Worm (Caenorhabditis elegans): ENCODE measurements around the gene fmil-1.
A peak's percentile ranks its signal among the peaks of the same experiment; 100 is the strongest.

fmil-1 gene

DNA sequence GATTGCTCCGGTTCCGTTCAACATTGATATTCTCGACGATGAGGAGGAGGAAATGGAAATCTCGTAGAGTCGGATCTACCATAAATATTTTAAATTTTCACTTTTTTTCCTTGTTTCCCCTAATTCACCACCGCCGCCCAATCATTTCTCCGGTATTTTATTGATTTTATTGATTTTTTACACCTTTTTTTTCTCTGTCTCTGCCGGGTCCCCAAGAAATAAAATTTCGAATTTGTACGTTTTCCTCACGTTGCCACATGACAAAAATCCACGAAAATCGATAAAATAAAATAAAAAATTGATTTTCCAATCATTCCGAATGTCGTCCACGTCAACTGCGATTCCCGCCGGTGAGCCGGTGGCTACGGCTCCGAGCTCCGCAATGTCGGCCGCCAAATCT, 29.7 kb upstream of the fmil-1 start, which contains the start of gene Y37E11AL.2:
Y37E11AL.2 (plus strand) TSS at position 301 of the 400 bp plus-strand sequence.
- TF ChIP-seq ces-1 (GFP tag; optimal IDR thresholded peaks at IDR 0.05) (no peak), unc-62 (GFP tag; optimal IDR thresholded peaks at IDR 0.05) (no peak), ceh-43 (GFP tag; optimal IDR thresholded peaks at IDR 0.05) (no peak), flh-1 (GFP tag; optimal IDR thresholded peaks at IDR 0.05) (no peak), nhr-28 (tag; optimal IDR thresholded peaks at IDR 0.05) (no peak), nhr-237 (tag; optimal IDR thresholded peaks at IDR 0.05) (no peak), lsy-2 (tag; optimal IDR thresholded peaks at IDR 0.05) (no peak), lin-32 (GFP tag; optimal IDR thresholded peaks at IDR 0.05) (no peak), unc-120 (tag; optimal IDR thresholded peaks at IDR 0.05; ENCODE audit: poor library complexity, severe bottlenecking) (no peak), elt-3 (tag; optimal IDR thresholded peaks at IDR 0.05) (no peak), nhr-76 (tag; optimal IDR thresholded peaks at IDR 0.05) (no peak), mls-2 (tag; optimal IDR thresholded peaks at IDR 0.05) (no peak), drap-1 (GFP tag; optimal IDR thresholded peaks at IDR 0.05) (no peak), zip-8 (tag; optimal IDR thresholded peaks at IDR 0.05) (no peak), nhr-12 (tag; optimal IDR thresholded peaks at IDR 0.05) (no peak), tbx-8 (GFP tag; optimal IDR thresholded peaks at IDR 0.05) (no peak), nhr-2 (tag; optimal IDR thresholded peaks at IDR 0.05) (no peak), pha-4 (tag; optimal IDR thresholded peaks at IDR 0.05) (no peak)

DNA sequence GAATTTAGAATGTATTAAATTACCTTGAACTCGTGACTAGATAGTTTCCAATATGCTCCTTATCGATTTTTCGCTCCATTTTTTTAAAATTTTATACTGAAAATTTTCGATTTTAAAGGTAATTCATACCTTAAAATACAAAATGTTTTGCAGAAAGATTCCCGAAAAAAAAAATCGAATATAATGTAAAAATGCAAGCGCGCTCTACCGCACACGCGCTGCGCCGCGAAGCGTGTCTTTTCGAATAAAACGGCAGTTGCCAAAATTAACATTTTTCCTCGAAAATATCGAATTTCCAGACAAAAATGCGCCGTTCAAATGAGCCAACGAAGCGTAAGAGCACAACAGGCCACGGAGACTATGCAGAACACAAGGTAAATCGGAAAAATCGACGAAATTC, 26.1 kb upstream of the fmil-1 start, which contains the start of the genes taf-6.2 and Y37E11AL.3:
taf-6.2 (minus strand) TSS at position 96 of the 400 bp plus-strand sequence.
Y37E11AL.3 (plus strand) TSS at position 298 of the 400 bp plus-strand sequence.
- no peak for TF ChIP-seq ham-2 (GFP tag; optimal IDR thresholded peaks at IDR 0.05)
- peak; percentile 51 for TF ChIP-seq ces-1 (GFP tag; optimal IDR thresholded peaks at IDR 0.05)
- TF ChIP-seq lsy-2 (tag; optimal IDR thresholded peaks at IDR 0.05), result peak; percentile 46
- no peak for TF ChIP-seq lin-32 (GFP tag; optimal IDR thresholded peaks at IDR 0.05)
- TF ChIP-seq mep-1 (tag; optimal IDR thresholded peaks at IDR 0.05), result peak; percentile 57
- TF ChIP-seq ceh-43 (GFP tag; optimal IDR thresholded peaks at IDR 0.05), result no peak
- TF ChIP-seq nhr-237 (tag; optimal IDR thresholded peaks at IDR 0.05), result peak; percentile 17
- TF ChIP-seq ceh-39 (tag; optimal IDR thresholded peaks at IDR 0.05), result peak; percentile 72
- peak; percentile 49 for TF ChIP-seq hlh-1 (tag; optimal IDR thresholded peaks at IDR 0.05)
- TF ChIP-seq lin-13 (tag; optimal IDR thresholded peaks at IDR 0.05), result peak; percentile 46

DNA sequence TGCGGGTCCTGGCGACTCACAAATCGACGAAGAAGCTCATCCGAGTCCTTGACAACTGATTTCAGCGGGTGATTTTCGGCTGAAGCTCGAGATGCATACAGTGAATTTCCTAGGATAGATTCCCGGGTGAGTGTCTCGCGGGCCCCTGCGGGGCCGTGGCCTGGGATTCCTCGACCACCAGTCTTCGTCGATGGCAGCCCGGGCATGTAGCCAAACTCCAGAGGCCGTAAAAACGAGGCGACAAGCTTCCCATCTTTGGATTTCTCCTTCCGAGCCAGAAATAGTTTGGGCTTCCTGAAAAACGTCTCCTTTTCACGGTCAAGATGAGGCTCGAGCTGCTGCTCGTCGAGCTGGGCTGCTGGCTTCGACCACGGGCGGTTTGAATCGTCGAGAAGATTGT, 19.5 kb upstream of the fmil-1 start:
- TF ChIP-seq mls-2 (tag; optimal IDR thresholded peaks at IDR 0.05), result no peak
- no peak for TF ChIP-seq lsy-2 (tag; optimal IDR thresholded peaks at IDR 0.05)
- TF ChIP-seq nhr-76 (tag; optimal IDR thresholded peaks at IDR 0.05), result no peak
- TF ChIP-seq nhr-2 (tag; optimal IDR thresholded peaks at IDR 0.05), result no peak
- TF ChIP-seq cnd-1 (tag; optimal IDR thresholded peaks at IDR 0.05), result no peak
- TF ChIP-seq unc-39 (tag; optimal IDR thresholded peaks at IDR 0.05), result no peak
- no peak for TF ChIP-seq elt-1 (tag; optimal IDR thresholded peaks at IDR 0.05; ENCODE audit: borderline replicate concordance, insufficient read depth)
- no peak for TF ChIP-seq ham-2 (GFP tag; optimal IDR thresholded peaks at IDR 0.05)
- TF ChIP-seq hlh-1 (tag; optimal IDR thresholded peaks at IDR 0.05), result no peak
- TF ChIP-seq lin-13 (tag; optimal IDR thresholded peaks at IDR 0.05), result no peak
- TF ChIP-seq elt-3 (tag; optimal IDR thresholded peaks at IDR 0.05), result no peak
- no peak for TF ChIP-seq mep-1 (tag; optimal IDR thresholded peaks at IDR 0.05)

- TF ChIP-seq sptf-1 (tag; optimal IDR thresholded peaks at IDR 0.05) (no peak), hlh-1 (tag; optimal IDR thresholded peaks at IDR 0.05) (no peak)
These were observed 18.3 kb upstream of the fmil-1 start, which contains the start of gene map-1 for ce11 chrIV:3686765-3687164. TSS of gene map-1 (minus strand) at chrIV:3686865.

DNA sequence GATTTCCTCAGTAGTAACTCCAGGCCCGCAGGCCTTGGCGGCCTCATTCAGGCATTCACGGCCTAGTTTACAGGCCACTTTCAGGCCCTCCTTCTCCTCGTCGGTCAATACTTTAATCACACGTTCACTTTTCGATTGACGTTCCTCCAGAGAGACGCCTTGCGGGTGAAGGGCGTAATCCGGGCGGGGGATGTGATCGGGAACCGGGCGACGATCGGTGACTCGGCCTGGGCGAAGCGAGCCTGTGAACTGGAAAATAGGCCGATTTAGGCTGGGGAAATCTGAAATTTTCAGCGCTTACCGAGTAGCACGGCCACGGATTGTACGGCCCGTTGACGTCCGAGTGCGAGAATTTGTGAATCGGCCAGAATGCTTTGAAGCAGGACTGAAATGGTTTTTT, 17.8 kb upstream of the fmil-1 start:
- no peak for TF ChIP-seq hlh-1 (tag; optimal IDR thresholded peaks at IDR 0.05)
- no peak for TF ChIP-seq cnd-1 (tag; optimal IDR thresholded peaks at IDR 0.05)
- TF ChIP-seq zip-8 (tag; optimal IDR thresholded peaks at IDR 0.05), result no peak
- TF ChIP-seq lin-32 (GFP tag; optimal IDR thresholded peaks at IDR 0.05), result no peak
- no peak for TF ChIP-seq flh-1 (GFP tag; optimal IDR thresholded peaks at IDR 0.05)
- TF ChIP-seq sptf-1 (tag; optimal IDR thresholded peaks at IDR 0.05), result no peak
- TF ChIP-seq nhr-237 (tag; optimal IDR thresholded peaks at IDR 0.05), result no peak
- TF ChIP-seq unc-62 (GFP tag; optimal IDR thresholded peaks at IDR 0.05), result no peak
- TF ChIP-seq unc-120 (tag; optimal IDR thresholded peaks at IDR 0.05; ENCODE audit: poor library complexity, severe bottlenecking), result no peak
- no peak for TF ChIP-seq nhr-76 (tag; optimal IDR thresholded peaks at IDR 0.05)
- no peak for TF ChIP-seq ceh-39 (tag; optimal IDR thresholded peaks at IDR 0.05)
- no peak for TF ChIP-seq M03D4.4 (tag; optimal IDR thresholded peaks at IDR 0.05)
- no peak for TF ChIP-seq unc-39 (tag; optimal IDR thresholded peaks at IDR 0.05)
- TF ChIP-seq nhr-12 (tag; optimal IDR thresholded peaks at IDR 0.05), result no peak
- no peak for TF ChIP-seq ham-2 (GFP tag; optimal IDR thresholded peaks at IDR 0.05)
- TF ChIP-seq bed-3 (GFP tag; optimal IDR thresholded peaks at IDR 0.05), result no peak
- TF ChIP-seq blmp-1 (tag; optimal IDR thresholded peaks at IDR 0.05), result no peak
- no peak for TF ChIP-seq ceh-43 (GFP tag; optimal IDR thresholded peaks at IDR 0.05)
- no peak for TF ChIP-seq nhr-28 (tag; optimal IDR thresholded peaks at IDR 0.05)

All from whole organism, mixed stage, embryonic.